Worm (Caenorhabditis elegans): ENCODE measurements around the gene F22H10.11.

DNA sequence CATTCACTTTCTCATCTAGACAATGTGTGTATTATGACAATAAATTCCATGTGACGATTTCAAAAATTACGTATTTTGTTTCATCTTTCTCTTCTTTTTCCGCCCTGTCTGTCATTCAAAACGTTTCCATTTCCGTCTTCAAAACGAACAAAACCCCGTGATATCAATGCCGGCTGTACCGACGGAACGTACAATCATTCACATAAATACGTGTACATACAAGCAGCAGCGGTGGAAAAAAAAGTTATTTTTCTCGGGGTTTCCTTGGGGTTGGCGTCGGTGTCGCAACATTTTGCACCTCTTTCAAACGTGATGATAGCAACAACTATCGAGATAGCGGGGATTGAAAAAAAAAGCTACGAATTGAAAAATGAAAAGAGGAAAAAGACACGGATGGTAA, 37.1 kb upstream of the F22H10.11 start:
- no peak for TF ChIP-seq ama-1 (optimal IDR thresholded peaks at IDR 0.05)
- TF ChIP-seq tra-4 (tag; optimal IDR thresholded peaks at IDR 0.05) = no peak

All from whole organism, early embryonic.